Fruit fly (Drosophila melanogaster): ENCODE data around the gene Dip-C.

Gene Dip-C

DNA sequence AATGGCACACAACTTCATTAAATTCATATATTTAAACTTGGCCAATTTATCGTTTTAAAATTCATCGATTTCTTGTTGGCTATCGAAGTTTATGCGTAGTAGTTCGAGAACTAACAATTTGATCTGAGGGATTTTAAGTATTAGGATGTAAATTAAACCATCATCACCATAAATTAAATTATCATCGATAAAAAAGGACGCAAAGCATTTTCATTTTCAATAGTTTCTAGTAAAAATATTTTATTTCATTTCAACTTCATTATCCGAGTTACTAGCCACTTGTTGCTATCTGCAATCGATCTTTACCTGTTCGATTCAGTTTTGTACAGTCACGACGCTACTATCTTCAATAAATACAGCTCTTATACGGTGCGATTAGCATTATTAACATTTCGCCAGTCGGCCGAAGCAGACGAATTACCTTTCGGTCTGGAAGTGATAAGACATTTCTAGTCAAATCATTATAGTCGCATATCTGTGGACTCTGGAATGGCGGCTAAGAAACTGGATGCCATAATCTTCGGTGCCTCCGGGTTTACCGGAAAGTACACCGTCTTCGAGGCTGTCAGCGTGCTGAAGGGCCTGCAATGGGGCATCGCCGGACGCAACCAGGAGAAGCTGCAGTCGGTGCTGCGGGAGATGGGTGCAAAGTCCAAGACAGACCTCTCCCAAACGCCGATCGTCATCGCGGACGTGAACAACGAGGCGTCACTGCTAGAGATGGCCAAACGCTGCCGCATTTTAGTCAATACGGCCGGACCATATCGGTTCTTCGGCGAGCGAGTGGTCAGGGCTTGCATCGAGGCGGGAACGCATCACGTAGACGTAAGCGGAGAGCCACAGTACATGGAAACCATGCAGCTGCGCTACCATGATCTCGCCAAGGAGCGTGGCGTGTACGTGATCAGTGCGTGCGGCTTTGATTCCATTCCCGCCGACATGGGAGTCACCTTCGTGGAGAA lies 7.0 kb downstream of the Dip-C start, which contains the start of gene CG5167 (continued):
- TF ChIP-seq cato (GFP tag; optimal IDR thresholded peaks at IDR 0.05; ENCODE audit: borderline replicate concordance) (no peak), dmrt99B (tag; optimal IDR thresholded peaks at IDR 0.05) (no peak), Opbp (GFP tag; IDR thresholded peaks at IDR 0.05; ENCODE audit: partially characterized antibody) (no peak), tna (GFP tag; IDR thresholded peaks at IDR 0.05; ENCODE audit: partially characterized antibody) (no peak), CG3995 (GFP tag; optimal IDR thresholded peaks at IDR 0.05) (peak; percentile 51), D19A (tag; optimal IDR thresholded peaks at IDR 0.05) (peak; percentile 51), nerfin-1 (tag; optimal IDR thresholded peaks at IDR 0.05) (peak; percentile 7), Dek (tag; optimal IDR thresholded peaks at IDR 0.05) (peak; percentile 47), CG8478 (optimal IDR thresholded peaks at IDR 0.05) (no peak), Nf-YB (GFP tag; optimal IDR thresholded peaks at IDR 0.05) (no peak), CG10267 (tag; optimal IDR thresholded peaks at IDR 0.05) (peak; percentile 64), tin (GFP tag; optimal IDR thresholded peaks at IDR 0.05) (peak; percentile 18), otp (GFP tag; IDR thresholded peaks at IDR 0.05) (no peak), lola (GFP tag; optimal IDR thresholded peaks at IDR 0.05) (peak in 1 of 3 experiments; percentile 49), CG8281 (tag; optimal IDR thresholded peaks at IDR 0.05) (no peak), Ets97D (GFP tag; optimal IDR thresholded peaks at IDR 0.05) (no peak), CG13424 (tag; optimal IDR thresholded peaks at IDR 0.05) (peak; percentile 63), Doc3 (GFP tag; IDR thresholded peaks at IDR 0.05; ENCODE audit: partially characterized antibody) (peak; percentile 53; the same call in 1 of the 3 replicates), CG18764 (GFP tag; optimal IDR thresholded peaks at IDR 0.05) (no peak), sug (tag; optimal IDR thresholded peaks at IDR 0.05) (peak; percentile 36), Sox100B (GFP tag; optimal IDR thresholded peaks at IDR 0.05) (no peak), Med (GFP tag) (peak; percentile 55), CG8944 (GFP tag; optimal IDR thresholded peaks at IDR 0.05) (no peak), D (optimal IDR thresholded peaks at IDR 0.05) (no peak), D (GFP tag; optimal IDR thresholded peaks at IDR 0.05) (no peak), gem (tag; optimal IDR thresholded peaks at IDR 0.05) (peak; percentile 78), Neu2 (GFP tag; optimal IDR thresholded peaks at IDR 0.05; ENCODE audit: borderline replicate concordance) (no peak), gsb-n (tag; optimal IDR thresholded peaks at IDR 0.05) (peak; percentile 7), Optix (GFP tag; IDR thresholded peaks at IDR 0.05) (no peak), CG17385 (GFP tag; optimal IDR thresholded peaks at IDR 0.05) (peak; percentile 23), CG12104 (GFP tag; optimal IDR thresholded peaks at IDR 0.05) (peak; percentile 36), CG18011 (GFP tag; optimal IDR thresholded peaks at IDR 0.05) (no peak), crc (GFP tag; optimal IDR thresholded peaks at IDR 0.05) (no peak), CG12299 (tag; optimal IDR thresholded peaks at IDR 0.05) (no peak), slbo (GFP tag; IDR thresholded peaks at IDR 0.05) (no peak; the same call in 1 of the 2 replicates), en (GFP tag; optimal IDR thresholded peaks at IDR 0.05) (no peak), Bdp1 (GFP tag; optimal IDR thresholded peaks at IDR 0.05) (no peak), Fer1 (GFP tag; optimal IDR thresholded peaks at IDR 0.05) (peak; percentile 58), cas (GFP tag; IDR thresholded peaks at IDR 0.05) (no peak), ind (GFP tag; optimal IDR thresholded peaks at IDR 0.05) (peak; percentile 27), Ptx1 (GFP tag; IDR thresholded peaks at IDR 0.05) (no peak), oc (tag; optimal IDR thresholded peaks at IDR 0.05) (no peak), gsb (GFP tag; IDR thresholded peaks at IDR 0.05) (no peak), dpn (GFP tag; optimal IDR thresholded peaks at IDR 0.05) (peak in 1 of 2 experiments; percentile 49), Fer2 (tag; optimal IDR thresholded peaks at IDR 0.05) (no peak), CG8089 (GFP tag; optimal IDR thresholded peaks at IDR 0.05) (no peak), ro (GFP tag; IDR thresholded peaks at IDR 0.05) (no peak), CG16863 (GFP tag; optimal IDR thresholded peaks at IDR 0.05) (no peak), HHEX (GFP tag; optimal IDR thresholded peaks at IDR 0.05) (no peak)
